Fruit fly (Drosophila melanogaster) whole organism, prepupa: Measurements from ENCODE around the gene svp.

Source experiments
- Blimp-1 ChIP-seq: fragments of 200-800 bp; sonication (Bioruptor generic); optimal IDR thresholded peaks from 3 replicates; lab custom pipeline; 2017; ENCODE audit warnings: missing biosample characterization, missing genetic modification characterization, mild to moderate bottlenecking, moderate library complexity, missing genetic modification reagents
- CG10631 ChIP-seq: fragments of 200-800 bp; sonication (Bioruptor generic); optimal IDR thresholded peaks from 2 replicates; lab custom pipeline; 2016; ENCODE audit warnings: missing biosample characterization, missing genetic modification characterization
- CG10669 ChIP-seq: fragments of 200-800 bp; sonication (Bioruptor generic); optimal IDR thresholded peaks from 3 replicates; lab custom pipeline; 2018; ENCODE audit warnings: missing biosample characterization, mild to moderate bottlenecking, missing genetic modification characterization, moderate library complexity
- CG11294 ChIP-seq: fragments of 200-800 bp; sonication (Bioruptor generic); IDR thresholded peaks from 2 replicates; pipeline ENCODE4 v1.3.6; 2022; ENCODE audit warnings: missing biosample characterization, missing genetic modification characterization
- CG11762 ChIP-seq: fragments of 200-800 bp; sonication (Bioruptor generic); optimal IDR thresholded peaks from 3 replicates; lab custom pipeline; 2016; ENCODE audit warnings: missing biosample characterization, missing genetic modification characterization; ENCODE audit not compliant: insufficient read depth
- CG11902 ChIP-seq: fragments of 200-800 bp; sonication (Bioruptor generic); optimal IDR thresholded peaks from 3 replicates; lab custom pipeline; 2016; ENCODE audit warnings: missing biosample characterization, missing genetic modification characterization
- CG15336 ChIP-seq: fragments of 200-800 bp; sonication (Bioruptor generic); IDR thresholded peaks from 2 replicates; pipeline ENCODE4 v1.3.6; 2022; ENCODE audit warnings: missing biosample characterization, missing genetic modification characterization
- CG3032 ChIP-seq: fragments of 200-800 bp; optimal IDR thresholded peaks from 2 replicates; lab custom pipeline; 2019; ENCODE audit warnings: missing biosample characterization, mild to moderate bottlenecking, missing genetic modification characterization, moderate library complexity
- CG32006 ChIP-seq: fragments of 200-800 bp; sonication (Bioruptor generic); optimal IDR thresholded peaks from 3 replicates; lab custom pipeline; 2017; ENCODE audit warnings: missing biosample characterization, mild to moderate bottlenecking, missing genetic modification characterization
- CG34406 ChIP-seq: fragments of 200-800 bp; sonication (Bioruptor generic); optimal IDR thresholded peaks from 3 replicates; lab custom pipeline; 2016; ENCODE audit warnings: missing biosample characterization, missing genetic modification characterization
- CG3919 ChIP-seq: fragments of 200-800 bp; sonication (Bioruptor generic); optimal IDR thresholded peaks from 3 replicates; lab custom pipeline; 2016; ENCODE audit warnings: missing biosample characterization, missing genetic modification characterization
- CG4318 ChIP-seq: fragments of 200-800 bp; sonication (Bioruptor generic); optimal IDR thresholded peaks from 3 replicates; lab custom pipeline; 2017; ENCODE audit warnings: missing biosample characterization, mild to moderate bottlenecking, missing genetic modification characterization
- CG6163 ChIP-seq: fragments of 200-800 bp; sonication (Bioruptor generic); IDR thresholded peaks from 3 replicates; pipeline ENCODE4 v1.3.6; 2022; ENCODE audit warnings: missing biosample characterization, missing genetic modification characterization
- CG6276 ChIP-seq: fragments of 200-800 bp; sonication (Bioruptor generic); optimal IDR thresholded peaks from 2 replicates; lab custom pipeline; 2017; ENCODE audit warnings: missing biosample characterization, mild to moderate bottlenecking, missing genetic modification characterization
- CG6792 ChIP-seq: fragments of 200-800 bp; sonication (Bioruptor generic); optimal IDR thresholded peaks from 3 replicates; lab custom pipeline; 2016; ENCODE audit warnings: missing biosample characterization, missing genetic modification characterization
- CG6854 ChIP-seq: fragments of 200-800 bp; sonication (Bioruptor generic); optimal IDR thresholded peaks from 2 replicates; lab custom pipeline; 2017; ENCODE audit warnings: missing biosample characterization, mild to moderate bottlenecking, missing genetic modification characterization
- CG8119 ChIP-seq: fragments of 200-800 bp; sonication (Bioruptor generic); IDR thresholded peaks from 3 replicates; pipeline ENCODE4 v1.3.6; 2022; ENCODE audit warnings: missing biosample characterization, missing genetic modification characterization
- CG8319 ChIP-seq: fragments of 200-800 bp; sonication (Bioruptor generic); optimal IDR thresholded peaks from 3 replicates; lab custom pipeline; 2016; ENCODE audit warnings: missing biosample characterization, missing genetic modification characterization
- CG8632 ChIP-seq: fragments of 200-800 bp; sonication (Bioruptor generic); optimal IDR thresholded peaks from 3 replicates; lab custom pipeline; 2016; ENCODE audit warnings: missing biosample characterization, missing genetic modification characterization
- CG9139 ChIP-seq: fragments of 200-800 bp; sonication (Bioruptor generic); optimal IDR thresholded peaks from 3 replicates; lab custom pipeline; 2017; ENCODE audit warnings: missing biosample characterization, mild to moderate bottlenecking, missing genetic modification characterization
- Eip78C ChIP-seq: fragments of 200-800 bp; sonication (Bioruptor generic); peaks from one replicate; lab custom pipeline; 2016; ENCODE audit warnings: missing biosample characterization, missing genetic modification characterization
- Ets96B ChIP-seq: fragments of 200-800 bp; optimal IDR thresholded peaks from 2 replicates; lab custom pipeline; 2019; ENCODE audit warnings: missing biosample characterization, mild to moderate bottlenecking, missing genetic modification characterization, moderate library complexity
- Gug ChIP-seq: fragments of 200-800 bp; sonication (Bioruptor generic); IDR thresholded peaks from 2 replicates; pipeline ENCODE4 v1.3.6; 2022; ENCODE audit warnings: missing biosample characterization, missing genetic modification characterization
- Hr39 ChIP-seq: fragments of 200-800 bp; sonication (Bioruptor generic); optimal IDR thresholded peaks from 2 replicates; lab custom pipeline; 2016; ENCODE audit warnings: missing biosample characterization, missing genetic modification characterization
- Hr4 ChIP-seq: fragments of 200-800 bp; sonication (Bioruptor generic); optimal IDR thresholded peaks from 3 replicates; lab custom pipeline; 2016; ENCODE audit warnings: missing biosample characterization, missing genetic modification characterization
- Lpt ChIP-seq: fragments of 200-800 bp; sonication (Bioruptor generic); optimal IDR thresholded peaks from 3 replicates; lab custom pipeline; 2016; ENCODE audit warnings: missing biosample characterization, missing genetic modification characterization
- OdsH ChIP-seq: fragments of 200-800 bp; sonication (Bioruptor generic); optimal IDR thresholded peaks from 3 replicates; lab custom pipeline; 2016; ENCODE audit warnings: missing biosample characterization, missing genetic modification characterization
- Smox ChIP-seq: fragments of 200-800 bp; sonication (Bioruptor generic); optimal IDR thresholded peaks from 3 replicates; lab custom pipeline; 2016; ENCODE audit warnings: missing biosample characterization, missing genetic modification characterization
- Sox102F ChIP-seq: fragments of 200-800 bp; sonication (Bioruptor generic); optimal IDR thresholded peaks from 2 replicates; lab custom pipeline; 2016; ENCODE audit warnings: missing biosample characterization, mild to moderate bottlenecking, missing genetic modification characterization
- Sox14 ChIP-seq: fragments of 200-800 bp; sonication (Bioruptor generic); optimal IDR thresholded peaks from 3 replicates; lab custom pipeline; 2016; ENCODE audit warnings: missing biosample characterization, missing genetic modification characterization
- Sox15 ChIP-seq: fragments of 200-800 bp; sonication (Bioruptor generic); optimal IDR thresholded peaks from 3 replicates; lab custom pipeline; 2016; ENCODE audit warnings: missing biosample characterization, missing genetic modification characterization
- achi ChIP-seq: fragments of 200-800 bp; sonication (Bioruptor generic); optimal IDR thresholded peaks from 3 replicates; lab custom pipeline; 2016; ENCODE audit warnings: missing biosample characterization, missing genetic modification characterization
- acj6 ChIP-seq: fragments of 200-800 bp; sonication (Bioruptor generic); optimal IDR thresholded peaks from 3 replicates; lab custom pipeline; 2016; ENCODE audit warnings: missing biosample characterization, missing genetic modification characterization
- dac ChIP-seq: fragments of 200-800 bp; sonication (Bioruptor generic); optimal IDR thresholded peaks from 2 replicates; lab custom pipeline; 2017; ENCODE audit warnings: missing biosample characterization, mild to moderate bottlenecking, missing genetic modification characterization
- eg ChIP-seq: fragments of 200-800 bp; sonication (Bioruptor generic); IDR thresholded peaks from 3 replicates; pipeline ENCODE4 v1.3.6; 2022; ENCODE audit warnings: missing biosample characterization, missing genetic modification characterization
- fd59A ChIP-seq: fragments of 200-800 bp; sonication (Bioruptor generic); optimal IDR thresholded peaks from 2 replicates; lab custom pipeline; 2017; ENCODE audit warnings: missing biosample characterization, mild to moderate bottlenecking, missing genetic modification characterization, missing genetic modification reagents
- fkh ChIP-seq: fragments of 200-800 bp; sonication (Bioruptor generic); optimal IDR thresholded peaks from 3 replicates; lab custom pipeline; 2017; ENCODE audit warnings: missing biosample characterization, mild to moderate bottlenecking, missing genetic modification characterization, moderate library complexity
- lz ChIP-seq: fragments of 200-800 bp; sonication (Bioruptor generic); optimal IDR thresholded peaks from 3 replicates; lab custom pipeline; 2016; ENCODE audit warnings: missing biosample characterization, missing genetic modification characterization
- net ChIP-seq: fragments of 200-800 bp; sonication (Bioruptor generic); optimal IDR thresholded peaks from 3 replicates; lab custom pipeline; 2016; ENCODE audit warnings: missing biosample characterization, missing genetic modification characterization
- salr ChIP-seq, 2 experiments: fragments of 200-800 bp; sonication (Bioruptor generic); optimal IDR thresholded peaks; 3 replicates each; lab custom pipeline; 2016 to 2018; ENCODE audit warnings: missing biosample characterization in 2 of 2, missing genetic modification characterization in 2 of 2, mild to moderate bottlenecking in 1 of 2
- spab ChIP-seq: fragments of 200-800 bp; sonication (Bioruptor generic); optimal IDR thresholded peaks from 2 replicates; lab custom pipeline; 2017; ENCODE audit warnings: missing biosample characterization, mild to moderate bottlenecking, missing genetic modification characterization, missing genetic modification reagents
- svp ChIP-seq: fragments of 200-800 bp; sonication (Bioruptor generic); peaks from one replicate; lab custom pipeline; 2016; ENCODE audit warnings: missing biosample characterization, missing genetic modification characterization
- topi ChIP-seq: fragments of 200-800 bp; sonication (Bioruptor generic); optimal IDR thresholded peaks from 3 replicates; lab custom pipeline; 2016; ENCODE audit warnings: missing biosample characterization, missing genetic modification characterization

Gene svp

DNA sequence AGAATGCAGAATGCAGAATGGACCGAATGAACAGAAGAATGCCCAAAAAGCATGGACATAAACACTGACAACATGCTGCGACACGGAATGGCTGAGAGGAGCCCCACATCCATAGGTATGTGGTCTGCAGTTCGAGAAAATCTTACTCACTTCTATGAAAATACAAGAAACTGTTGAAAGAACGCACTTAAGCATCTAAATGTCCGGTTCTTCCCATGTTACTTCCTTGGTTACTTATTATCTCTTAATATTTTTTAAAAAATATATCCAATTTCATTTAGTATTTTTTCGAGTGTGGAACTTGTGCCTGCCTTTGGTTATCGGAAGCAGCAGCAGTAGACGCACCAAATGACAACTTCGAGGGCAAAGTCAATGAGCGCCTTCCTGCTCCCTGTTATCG, 55.7 kb downstream of the svp start (continued):
- TF ChIP-seq Eip78C (GFP tag; lab: Kevin White, UChicago) (peak; percentile 93), Smox (GFP tag; lab: Kevin White, UChicago) (peak; percentile 86), topi (GFP tag; lab: Kevin White, UChicago) (peak; percentile 81), achi (peak; percentile 79), fd59A (GFP tag; lab: Kevin White, UChicago) (peak; percentile 57), CG10669 (GFP tag; lab: Kevin White, UChicago) (peak; percentile 83), CG8319 (GFP tag; lab: Kevin White, UChicago) (peak; percentile 57), CG9139 (GFP tag; lab: Kevin White, UChicago) (peak; percentile 70), Sox14 (GFP tag; lab: Kevin White, UChicago) (peak; percentile 69), acj6 (GFP tag; lab: Kevin White, UChicago) (peak; percentile 79), CG3032 (tag; lab: Kevin White, UChicago) (peak; percentile 86), Hr39 (GFP tag; lab: Kevin White, UChicago) (peak; percentile 80), fkh (GFP tag; lab: Kevin White, UChicago) (no peak), CG6792 (GFP tag; lab: Kevin White, UChicago) (peak; percentile 80), net (GFP tag; lab: Kevin White, UChicago) (peak; percentile 66), CG34406 (GFP tag; lab: Kevin White, UChicago) (peak; percentile 72), eg (0 out of 3 replicates have a peak, but pooled peaks have one; percentile 23), lz (GFP tag; lab: Kevin White, UChicago) (peak; percentile 86), CG8632 (peak; percentile 66), CG6854 (GFP tag; lab: Kevin White, UChicago) (peak; percentile 68), CG11294 (GFP tag; lab: Robert Waterston, UW) (no peak), CG11902 (GFP tag; lab: Kevin White, UChicago) (peak; percentile 53), CG11762 (peak; percentile 58), Sox102F (GFP tag; lab: Kevin White, UChicago) (peak; percentile 81), CG6163 (GFP tag; lab: Robert Waterston, UW) (peak; percentile 82), Sox15 (peak; percentile 56), Blimp-1 (GFP tag; lab: Kevin White, UChicago) (peak; percentile 61), CG32006 (GFP tag; lab: Kevin White, UChicago) (peak; percentile 47), Gug (GFP tag; lab: Robert Waterston, UW) (peak; percentile 13; the same call in 1 of the 2 replicates), CG15336 (GFP tag; lab: Robert Waterston, UW) (0 out of 2 replicates have a peak, but pooled peaks have one; percentile 28), svp (peak; percentile 99), CG10631 (GFP tag; lab: Kevin White, UChicago) (peak; percentile 65)
- TF ChIP-seq, all 60 proteins: peak for 55

DNA sequence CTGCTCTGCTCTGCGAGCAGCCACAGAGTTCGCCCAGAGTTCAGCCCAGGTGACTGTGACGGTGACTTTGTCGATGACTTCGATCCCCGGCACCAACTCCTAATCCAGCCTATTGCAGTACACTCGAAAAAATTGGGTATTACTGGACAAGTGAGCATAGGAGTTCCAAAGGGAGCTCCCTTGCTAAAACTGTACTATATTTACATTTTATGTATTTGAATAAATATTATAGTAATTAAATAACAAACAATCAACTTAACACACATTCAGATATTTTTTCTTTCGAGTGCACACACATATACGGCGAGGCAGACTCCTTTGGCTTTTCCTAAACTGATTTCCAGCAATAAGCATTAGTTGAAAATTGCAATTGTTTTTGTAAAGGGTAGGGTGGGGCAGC, 56.9 kb downstream of the svp start:
- TF ChIP-seq CG11294 (GFP tag; lab: Robert Waterston, UW) = no peak
- TF ChIP-seq fkh (GFP tag; lab: Kevin White, UChicago) = no peak
- TF ChIP-seq Lpt = peak; percentile 31
- peak; percentile 62; the same call in 1 of the 2 replicates for TF ChIP-seq Gug (GFP tag; lab: Robert Waterston, UW)
- peak; percentile 63 for TF ChIP-seq CG32006 (GFP tag; lab: Kevin White, UChicago)
- TF ChIP-seq CG4318 = peak; percentile 29
- peak; percentile 56; the same call in 1 of the 3 replicates for TF ChIP-seq eg
- TF ChIP-seq CG8119 (GFP tag; lab: Robert Waterston, UW) = peak; percentile 58; the same call in 2 of the 3 replicates
- TF ChIP-seq CG6792 (GFP tag; lab: Kevin White, UChicago) = no peak
- TF ChIP-seq spab = no peak
- TF ChIP-seq CG10631 (GFP tag; lab: Kevin White, UChicago) = peak; percentile 51
- peak; percentile 63 for TF ChIP-seq svp
- peak; percentile 49 for TF ChIP-seq CG15336 (GFP tag; lab: Robert Waterston, UW)
- peak; percentile 59; the same call in 1 of the 3 replicates for TF ChIP-seq CG6163 (GFP tag; lab: Robert Waterston, UW)
- no peak for TF ChIP-seq CG8319 (GFP tag; lab: Kevin White, UChicago)
- peak; percentile 13 for TF ChIP-seq Ets96B (tag; lab: Kevin White, UChicago)
- peak; percentile 35 for TF ChIP-seq achi
- TF ChIP-seq CG6276 = peak; percentile 55
- TF ChIP-seq Eip78C (GFP tag; lab: Kevin White, UChicago) = peak; percentile 54
- TF ChIP-seq OdsH (GFP tag; lab: Kevin White, UChicago) = peak; percentile 25
- peak; percentile 9 for TF ChIP-seq dac (GFP tag; lab: Kevin White, UChicago)
- no peak for TF ChIP-seq CG11762
- TF ChIP-seq Hr4 = peak; percentile 26
- TF ChIP-seq CG3919 = peak; percentile 62
- peak in 1 of 2 experiments; percentile 34 for TF ChIP-seq salr (GFP tag; optimal IDR thresholded peaks at IDR 0.05; lab: Kevin White, UChicago)
